Worm (Caenorhabditis elegans) whole organism, late embryonic: ENCODE results near the gene sru-7.

Source experiments
- C38D4.7 ChIP-seq: fragments of 200-800 bp; sonication (Bioruptor generic); optimal IDR thresholded peaks from 2 replicates; lab custom pipeline; 2018; ENCODE audit warnings: mild to moderate bottlenecking, missing genetic modification characterization, moderate library complexity, missing compliant biosample characterization
- F13H6.1 ChIP-seq: sonication (generic microtip); optimal IDR thresholded peaks from 2 replicates; lab custom pipeline; 2016; ENCODE audit warnings: missing genetic modification characterization, missing compliant biosample characterization
- K02D7.2 ChIP-seq: sonication (generic microtip); optimal IDR thresholded peaks from 2 replicates; lab custom pipeline; 2017; ENCODE audit warnings: mild to moderate bottlenecking, missing genetic modification characterization, missing compliant biosample characterization
- T23F11.4 ChIP-seq: fragments of 200-800 bp; sonication (Bioruptor generic); optimal IDR thresholded peaks from 2 replicates; lab custom pipeline; 2018; ENCODE audit warnings: mild to moderate bottlenecking, missing genetic modification characterization, missing compliant biosample characterization
- ahr-1 ChIP-seq: sonication (generic microtip); optimal IDR thresholded peaks from 2 replicates; lab custom pipeline; 2016; ENCODE audit warnings: missing genetic modification characterization, missing compliant biosample characterization
- ama-1 ChIP-seq: fragments of 150-350 bp; optimal IDR thresholded peaks from 2 replicates; lab custom pipeline; 2014
- ceh-14 ChIP-seq: sonication (generic microtip); optimal IDR thresholded peaks from 2 replicates; lab custom pipeline; 2016; ENCODE audit warnings: missing genotype, missing genetic modification characterization, missing compliant biosample characterization
- ceh-24 ChIP-seq: sonication (generic microtip); optimal IDR thresholded peaks from 2 replicates; lab custom pipeline; 2016; ENCODE audit warnings: mild to moderate bottlenecking, missing genetic modification characterization, missing compliant biosample characterization
- ceh-34 ChIP-seq: sonication (generic microtip); optimal IDR thresholded peaks from 2 replicates; lab custom pipeline; 2016; ENCODE audit warnings: mild to moderate bottlenecking, missing genetic modification characterization, missing compliant biosample characterization
- ceh-45 ChIP-seq: fragments of 200-800 bp; sonication (Bioruptor generic); IDR thresholded peaks from 2 replicates; pipeline ENCODE4 v1.3.6; 2022; ENCODE audit warnings: missing genetic modification reagents, missing genetic modification characterization, missing compliant biosample characterization
- ceh-6 ChIP-seq: fragments of 200-800 bp; sonication (Bioruptor generic); optimal IDR thresholded peaks from 2 replicates; lab custom pipeline; 2018; ENCODE audit warnings: mild to moderate bottlenecking, missing genetic modification characterization, missing compliant biosample characterization
- ceh-9 ChIP-seq: sonication (generic microtip); optimal IDR thresholded peaks from 2 replicates; lab custom pipeline; 2016; ENCODE audit warnings: mild to moderate bottlenecking, missing genetic modification characterization, inconsistent platforms, missing compliant biosample characterization
- che-1 ChIP-seq: sonication (generic microtip); optimal IDR thresholded peaks from 2 replicates; lab custom pipeline; 2016; ENCODE audit warnings: mild to moderate bottlenecking, missing genetic modification characterization, missing compliant biosample characterization
- dve-1 ChIP-seq: sonication (generic microtip); optimal IDR thresholded peaks from 2 replicates; lab custom pipeline; 2017; ENCODE audit warnings: antibody characterized with exemption, mild to moderate bottlenecking, missing genetic modification characterization, missing compliant biosample characterization
- elt-2 ChIP-seq: sonication (generic microtip); optimal IDR thresholded peaks from 2 replicates; lab custom pipeline; 2016; ENCODE audit warnings: missing genetic modification reagents, missing genetic modification characterization, missing compliant biosample characterization
- fax-1 ChIP-seq: sonication (generic microtip); optimal IDR thresholded peaks from 2 replicates; lab custom pipeline; 2016; ENCODE audit warnings: missing genotype, missing genetic modification characterization, missing compliant biosample characterization
- fkh-6 ChIP-seq: sonication (generic microtip); optimal IDR thresholded peaks from 2 replicates; lab custom pipeline; 2016; ENCODE audit warnings: missing genetic modification characterization, missing compliant biosample characterization
- hlh-13 ChIP-seq: fragments of 200-800 bp; sonication (Bioruptor generic); optimal IDR thresholded peaks from 2 replicates; lab custom pipeline; 2018; ENCODE audit warnings: mild to moderate bottlenecking, missing genetic modification characterization, missing compliant biosample characterization
- hlh-15 ChIP-seq: sonication (generic microtip); optimal IDR thresholded peaks from 2 replicates; lab custom pipeline; 2016; ENCODE audit warnings: missing genetic modification characterization, missing compliant biosample characterization
- lim-6 ChIP-seq: sonication (generic microtip); optimal IDR thresholded peaks from 2 replicates; lab custom pipeline; 2016; ENCODE audit warnings: missing genetic modification characterization, missing compliant biosample characterization
- mec-3 ChIP-seq: sonication (generic microtip); optimal IDR thresholded peaks from 2 replicates; lab custom pipeline; 2016; ENCODE audit warnings: borderline replicate concordance, missing genetic modification characterization, missing compliant biosample characterization
- nhr-232 ChIP-seq: sonication (generic microtip); optimal IDR thresholded peaks from 2 replicates; lab custom pipeline; 2016; ENCODE audit warnings: missing genetic modification characterization, missing compliant biosample characterization
- npax-4 ChIP-seq: sonication (generic microtip); optimal IDR thresholded peaks from 2 replicates; lab custom pipeline; 2016; ENCODE audit warnings: missing genetic modification characterization, missing compliant biosample characterization
- odd-2 ChIP-seq: sonication (generic microtip); optimal IDR thresholded peaks from 2 replicates; lab custom pipeline; 2017; ENCODE audit warnings: antibody characterized with exemption, mild to moderate bottlenecking, missing genetic modification characterization, missing compliant biosample characterization
- pag-3 ChIP-seq: sonication (generic microtip); optimal IDR thresholded peaks from 2 replicates; lab custom pipeline; 2016; ENCODE audit warnings: missing compliant biosample characterization, missing genetic modification characterization, borderline replicate concordance
- pat-9 ChIP-seq: fragments of 200-800 bp; sonication (Bioruptor generic); optimal IDR thresholded peaks from 2 replicates; lab custom pipeline; 2018; ENCODE audit warnings: mild to moderate bottlenecking, missing genetic modification characterization, moderate library complexity, missing compliant biosample characterization
- pha-2 ChIP-seq: sonication (generic microtip); optimal IDR thresholded peaks from 2 replicates; lab custom pipeline; 2017; ENCODE audit warnings: mild to moderate bottlenecking, missing genetic modification characterization, missing compliant biosample characterization
- pha-4 ChIP-seq: fragments of 150-350 bp; optimal IDR thresholded peaks from 2 replicates; lab custom pipeline; 2018; ENCODE audit warnings: missing biosample characterization, missing genetic modification reagents, missing genetic modification characterization
- pqm-1 ChIP-seq: sonication (generic microtip); optimal IDR thresholded peaks from 2 replicates; lab custom pipeline; 2016; ENCODE audit warnings: missing genetic modification characterization, missing compliant biosample characterization
- rnt-1 ChIP-seq: sonication (generic microtip); optimal IDR thresholded peaks from 2 replicates; lab custom pipeline; 2016; ENCODE audit warnings: missing genetic modification characterization, missing compliant biosample characterization
- syd-9 ChIP-seq: sonication (generic microtip); optimal IDR thresholded peaks from 2 replicates; lab custom pipeline; 2016; ENCODE audit warnings: mild to moderate bottlenecking, missing genetic modification characterization, moderate library complexity, missing compliant biosample characterization
- tbx-7 ChIP-seq: sonication (generic microtip); optimal IDR thresholded peaks from 2 replicates; lab custom pipeline; 2016; ENCODE audit warnings: missing genotype, missing genetic modification characterization, missing compliant biosample characterization
- ttx-3 ChIP-seq: sonication (generic microtip); optimal IDR thresholded peaks from 2 replicates; lab custom pipeline; 2016; ENCODE audit warnings: missing genetic modification reagents, missing genetic modification characterization, missing compliant biosample characterization
- unc-3 ChIP-seq, 2 experiments: fragments of 200-800 bp in 1 of 2; sonication (Bioruptor generic) in 1 of 2; sonication (generic microtip) in 1 of 2; conservative IDR thresholded peaks in 1 of 2; optimal IDR thresholded peaks in 1 of 2; 2 replicates each; pipeline versions ENCODE4 v1.3.6 to Lab custom; 2016 to 2022; ENCODE audit warnings: missing compliant biosample characterization in 2 of 2, missing genetic modification characterization in 2 of 2, missing genetic modification reagents in 1 of 2
- zip-5 ChIP-seq: sonication (generic microtip); optimal IDR thresholded peaks from 2 replicates; lab custom pipeline; 2016; ENCODE audit warnings: missing genetic modification characterization, missing compliant biosample characterization
- ztf-16 ChIP-seq: sonication (generic microtip); optimal IDR thresholded peaks from 2 replicates; lab custom pipeline; 2017; ENCODE audit warnings: missing genetic modification characterization, missing compliant biosample characterization

sru-7 gene

ce11 chrIV:8454076-8454475 lies 38.3 kb upstream of the sru-7 start:
- TF ChIP-seq elt-2 (tag; lab: Kevin White, UChicago) = peak; percentile 68
- no peak for TF ChIP-seq pqm-1 (tag; lab: Kevin White, UChicago)

DNA sequence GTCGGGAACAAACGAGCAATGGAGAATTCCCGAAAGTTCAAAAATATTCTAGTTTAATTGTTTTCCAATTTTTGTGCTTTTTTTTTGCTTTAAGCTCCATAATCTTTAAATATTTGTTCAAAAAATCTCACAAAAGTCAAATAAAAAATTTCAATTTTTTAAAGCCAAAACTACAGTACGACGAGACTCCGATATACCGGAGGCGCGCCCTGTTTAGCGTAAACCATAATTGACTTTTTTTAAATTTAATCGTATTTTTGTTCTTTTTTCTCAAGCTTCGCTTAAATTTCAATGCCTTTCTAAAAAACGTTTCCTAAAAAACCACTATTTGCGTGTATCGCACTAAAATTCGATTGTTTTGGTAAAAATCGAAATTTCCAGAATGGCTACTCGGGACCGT lies 35.4 kb upstream of the sru-7 start, which contains the start of gene syx-4:
Gene syx-4, plus strand, starts transcription at position 382 of the 400 bp plus-strand sequence.
- TF ChIP-seq pha-2 (tag; lab: Kevin White, UChicago) (no peak), dve-1 (tag; lab: Kevin White, UChicago) (no peak), rnt-1 (tag; lab: Kevin White, UChicago) (no peak), pat-9 (tag; lab: Kevin White, UChicago) (no peak), ama-1 (lab: Kevin White, UChicago) (no peak)

- TF ChIP-seq pat-9 (tag; lab: Kevin White, UChicago) (no peak), ceh-14 (no peak), syd-9 (tag; lab: Kevin White, UChicago) (no peak), C38D4.7 (no peak), nhr-232 (tag; lab: Kevin White, UChicago) (no peak), ahr-1 (tag; lab: Kevin White, UChicago) (no peak), ceh-9 (tag; lab: Kevin White, UChicago) (no peak), ceh-34 (tag; lab: Kevin White, UChicago) (no peak), ceh-45 (GFP tag; lab: Robert Waterston, UW) (no peak), zip-5 (no peak), hlh-15 (no peak), che-1 (tag; lab: Kevin White, UChicago) (no peak), F13H6.1 (tag; lab: Kevin White, UChicago) (no peak), fax-1 (tag; lab: Kevin White, UChicago) (no peak), ttx-3 (no peak)
These were observed 32.1 kb upstream of the sru-7 start, which contains the start of gene ant-1.4 for ce11 chrIV:8460208-8460607. ant-1.4 (minus strand) TSS chrIV:8460308.

- TF ChIP-seq ceh-6 (no peak), ceh-14 (no peak), npax-4 (tag; lab: Kevin White, UChicago) (no peak), ztf-16 (tag; lab: Kevin White, UChicago) (no peak), pha-4 (tag; lab: Kevin White, UChicago) (no peak), mec-3 (tag; lab: Kevin White, UChicago) (no peak), lim-6 (tag; lab: Kevin White, UChicago) (no peak), T23F11.4 (GFP tag; lab: Kevin White, UChicago) (no peak), rnt-1 (tag; lab: Kevin White, UChicago) (no peak), fkh-6 (tag; lab: Kevin White, UChicago) (no peak), hlh-13 (GFP tag; lab: Kevin White, UChicago) (no peak), unc-3 (GFP tag; conservative IDR thresholded peaks at IDR 0.05; lab: Robert Waterston, UW) (no peak), unc-3 (tag; optimal IDR thresholded peaks at IDR 0.05; lab: Kevin White, UChicago) (no peak), ceh-24 (tag; lab: Kevin White, UChicago) (no peak), C38D4.7 (no peak)
These were observed 31.2 kb upstream of the sru-7 start for ce11 chrIV:8461177-8461576.

DNA sequence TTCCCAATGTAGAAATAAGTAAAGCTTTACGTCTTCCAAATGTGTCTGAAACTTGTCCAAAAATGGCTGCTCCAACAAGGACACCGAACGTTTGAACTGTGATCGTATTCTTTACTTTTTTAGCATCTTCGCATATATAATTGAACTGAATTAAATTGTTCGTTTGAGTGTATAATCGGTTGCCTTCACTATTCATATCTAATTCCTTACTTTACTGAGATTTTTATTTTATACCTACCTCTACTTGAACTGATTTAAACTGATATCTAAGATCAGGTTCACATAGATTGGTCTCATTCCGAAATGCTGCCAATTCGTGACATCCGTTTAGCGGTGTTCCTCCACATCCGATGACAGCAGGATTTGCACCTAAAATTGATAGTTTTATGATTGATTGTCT lies 30.0 kb upstream of the sru-7 start:
- TF ChIP-seq pha-2 (tag; lab: Kevin White, UChicago) (no peak), K02D7.2 (tag; lab: Kevin White, UChicago) (no peak), tbx-7 (tag; lab: Kevin White, UChicago) (no peak), fkh-6 (tag; lab: Kevin White, UChicago) (no peak), npax-4 (tag; lab: Kevin White, UChicago) (no peak), ceh-34 (tag; lab: Kevin White, UChicago) (no peak), dve-1 (tag; lab: Kevin White, UChicago) (no peak), odd-2 (no peak), pag-3 (no peak), C38D4.7 (no peak)
